Worm (Caenorhabditis elegans): ENCODE measurements around the gene F54C8.1.

Gene F54C8.1

DNA sequence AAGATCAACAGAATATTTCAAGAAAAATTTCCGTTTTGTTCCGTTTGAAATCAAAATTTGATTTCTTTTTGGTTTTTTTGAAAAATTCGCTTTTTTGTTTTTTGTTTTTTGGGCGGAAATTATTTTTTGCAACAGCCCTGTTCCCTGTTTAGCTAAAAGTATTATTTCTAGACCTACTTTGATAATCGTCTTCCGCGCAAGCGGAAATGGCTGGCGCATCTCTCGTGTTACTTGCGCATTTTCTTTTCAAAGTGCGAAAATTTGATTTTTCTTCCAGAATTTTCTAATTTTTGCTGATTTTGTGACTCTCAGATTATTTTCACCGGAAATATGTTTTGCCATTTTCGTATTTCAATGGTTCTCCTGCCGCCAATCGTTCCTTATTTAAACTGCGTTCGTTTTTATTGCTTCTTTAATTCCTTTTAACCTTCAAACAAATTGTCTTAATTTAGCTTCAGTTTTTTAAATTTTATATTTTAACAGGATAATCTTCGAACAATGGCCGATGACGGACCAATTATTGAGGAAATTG, 5.9 kb upstream of the F54C8.1 start, which contains the start of gene cpar-1 (continued):
- TF ChIP-seq B0336.3 (GFP tag; IDR thresholded peaks at IDR 0.05), result no peak
- peak; percentile 5 for TF ChIP-seq F49E8.2 (tag; optimal IDR thresholded peaks at IDR 0.05; ENCODE audit: insufficient read depth)
- no peak for TF ChIP-seq ceh-58 (GFP tag; IDR thresholded peaks at IDR 0.05)
- peak; percentile 94 for TF ChIP-seq xnd-1 (tag; optimal IDR thresholded peaks at IDR 0.05)
- TF ChIP-seq aptf-3 (GFP tag; IDR thresholded peaks at IDR 0.05), result no peak
- TF ChIP-seq Y53G8AR.9 (GFP tag; conservative IDR thresholded peaks at IDR 0.05), result 0 out of 2 replicates have a peak, but pooled peaks have one; percentile 25
- peak; percentile 78 for TF ChIP-seq efl-1 (GFP tag; optimal IDR thresholded peaks at IDR 0.05)
- TF ChIP-seq F37B4.10 (GFP tag; IDR thresholded peaks at IDR 0.05), result no peak
- peak; percentile 85 for TF ChIP-seq him-1 (tag; optimal IDR thresholded peaks at IDR 0.05)

DNA sequence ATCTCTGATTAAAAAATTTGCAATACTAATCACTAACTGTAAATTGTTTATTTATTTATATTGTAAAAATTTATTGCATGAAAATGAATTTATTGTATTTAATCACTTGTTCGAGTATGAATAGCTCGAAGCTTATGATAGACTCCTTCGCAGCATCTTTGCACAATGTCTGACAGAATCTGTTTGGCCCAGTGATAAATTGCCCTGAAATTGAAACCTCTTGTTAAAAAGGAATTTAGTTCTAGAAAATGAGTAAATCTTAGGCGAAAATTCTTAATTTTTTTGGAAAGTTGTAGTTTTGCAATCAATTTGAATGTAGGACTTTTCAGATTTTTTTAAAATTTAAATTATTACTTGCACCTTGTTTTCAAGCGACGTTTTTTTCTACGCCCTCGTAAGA, 4.5 kb upstream of the F54C8.1 start:
- TF ChIP-seq pha-4 (tag; optimal IDR thresholded peaks at IDR 0.05) (no peak), Y53G8AR.9 (GFP tag; conservative IDR thresholded peaks at IDR 0.05) (0 out of 2 replicates have a peak, but pooled peaks have one; percentile 50), hsf-1 (GFP tag; IDR thresholded peaks at IDR 0.05) (0 out of 2 replicates have a peak, but pooled peaks have one; percentile 22), attf-5 (GFP tag; optimal IDR thresholded peaks at IDR 0.05) (peak; percentile 3), madf-6 (GFP tag; IDR thresholded peaks at IDR 0.05) (peak; percentile 63; the same call in 1 of the 2 replicates), ccch-3 (GFP tag; optimal IDR thresholded peaks at IDR 0.05) (no peak), F52B5.7 (tag; optimal IDR thresholded peaks at IDR 0.05) (no peak), zfh-2 (GFP tag; conservative IDR thresholded peaks at IDR 0.05) (no peak), snpc-4 (GFP tag; optimal IDR thresholded peaks at IDR 0.05) (no peak), snpc-4 (tag; optimal IDR thresholded peaks at IDR 0.05) (peak in 1 of 4 experiments; percentile 13), let-526 (GFP tag; IDR thresholded peaks at IDR 0.05) (no peak), F23B12.7 (tag; optimal IDR thresholded peaks at IDR 0.05; ENCODE audit: insufficient read depth) (no peak), ceh-91 (GFP tag; IDR thresholded peaks at IDR 0.05) (no peak), nhr-27 (tag; optimal IDR thresholded peaks at IDR 0.05) (no peak), lin-54 (GFP tag; optimal IDR thresholded peaks at IDR 0.05) (peak; percentile 5), unc-130 (GFP tag; optimal IDR thresholded peaks at IDR 0.05) (peak; percentile 19), lin-35 (GFP tag; optimal IDR thresholded peaks at IDR 0.05) (no peak), D2030.7 (GFP tag; IDR thresholded peaks at IDR 0.05) (0 out of 2 replicates have a peak, but pooled peaks have one; percentile 16), F49E8.2 (tag; optimal IDR thresholded peaks at IDR 0.05; ENCODE audit: insufficient read depth) (no peak), B0261.1 (tag; optimal IDR thresholded peaks at IDR 0.05) (no peak), dpl-1 (GFP tag; optimal IDR thresholded peaks at IDR 0.05) (no peak), F10E7.11 (tag; optimal IDR thresholded peaks at IDR 0.05) (no peak), ceh-100 (GFP tag; IDR thresholded peaks at IDR 0.05) (no peak), zim-3 (tag; optimal IDR thresholded peaks at IDR 0.05) (no peak), him-1 (tag; optimal IDR thresholded peaks at IDR 0.05) (peak; percentile 77), nhr-80 (tag; optimal IDR thresholded peaks at IDR 0.05) (no peak), Y56A3A.18 (GFP tag; IDR thresholded peaks at IDR 0.05) (0 out of 2 replicates have a peak, but pooled peaks have one; percentile 19), bed-2 (GFP tag; IDR thresholded peaks at IDR 0.05) (no peak), T26A5.8 (tag; optimal IDR thresholded peaks at IDR 0.05) (no peak), hrde-1 (tag; optimal IDR thresholded peaks at IDR 0.05; ENCODE audit: borderline replicate concordance) (peak; percentile 46), die-1 (tag; optimal IDR thresholded peaks at IDR 0.05) (no peak), snpc-3.4 (tag; optimal IDR thresholded peaks at IDR 0.05) (no peak), ztf-28 (GFP tag; IDR thresholded peaks at IDR 0.05) (no peak), snpc-1.3 (tag; optimal IDR thresholded peaks at IDR 0.05; ENCODE audit: insufficient read depth) (no peak), Y95B8A.8 (GFP tag; IDR thresholded peaks at IDR 0.05) (no peak), F37B4.10 (GFP tag; IDR thresholded peaks at IDR 0.05) (no peak), unc-62 (GFP tag; optimal IDR thresholded peaks at IDR 0.05) (no peak), F22D6.2 (tag; optimal IDR thresholded peaks at IDR 0.05) (no peak), atf-7 (tag; optimal IDR thresholded peaks at IDR 0.05) (peak; percentile 14), F33H1.4 (GFP tag; IDR thresholded peaks at IDR 0.05) (0 out of 2 replicates have a peak, but pooled peaks have one; percentile 5), ztf-18 (tag; optimal IDR thresholded peaks at IDR 0.05) (no peak)
